Fruit fly (Drosophila melanogaster) whole organism, adult: ENCODE data around the gene 825-Oak.

ENCODE experiments used
- CG11617 ChIP-seq: fragments of 200-800 bp; sonication (Bioruptor generic); optimal IDR thresholded peaks from 2 replicates; lab custom pipeline; 2017; ENCODE audit warnings: mild to moderate bottlenecking, missing biosample characterization, missing genetic modification reagents, missing genetic modification characterization
- CG12768 ChIP-seq: fragments of 200-800 bp; sonication (Bioruptor generic); optimal IDR thresholded peaks from 2 replicates; lab custom pipeline; 2017; ENCODE audit warnings: missing biosample characterization, missing genetic modification characterization, mild to moderate bottlenecking, moderate library complexity, missing genetic modification reagents
- CG14711 ChIP-seq: fragments of 200-800 bp; sonication (Bioruptor generic); optimal IDR thresholded peaks from 2 replicates; lab custom pipeline; 2018; ENCODE audit warnings: missing biosample characterization, mild to moderate bottlenecking, missing genetic modification characterization, moderate library complexity
- CG1620 ChIP-seq: fragments of 200-800 bp; sonication (Bioruptor generic); optimal IDR thresholded peaks from 2 replicates; lab custom pipeline; 2016; ENCODE audit warnings: missing biosample characterization, missing genetic modification characterization
- CG33017 ChIP-seq: fragments of 200-800 bp; sonication (Bioruptor generic); optimal IDR thresholded peaks from 2 replicates; lab custom pipeline; 2018; ENCODE audit warnings: missing biosample characterization, mild to moderate bottlenecking, missing genetic modification characterization, moderate library complexity
- CG5204 ChIP-seq: fragments of 200-800 bp; sonication (Bioruptor generic); optimal IDR thresholded peaks from 2 replicates; lab custom pipeline; 2016; ENCODE audit warnings: missing biosample characterization, missing genetic modification characterization
- CG7045 ChIP-seq: fragments of 200-800 bp; sonication (Bioruptor generic); optimal IDR thresholded peaks from 2 replicates; lab custom pipeline; 2017; ENCODE audit warnings: missing biosample characterization, mild to moderate bottlenecking, missing genetic modification characterization
- CG7101 ChIP-seq: fragments of 200-800 bp; sonication (Bioruptor generic); optimal IDR thresholded peaks from 2 replicates; lab custom pipeline; 2018; ENCODE audit warnings: missing biosample characterization, mild to moderate bottlenecking, missing genetic modification characterization, moderate library complexity
- Clk ChIP-seq: fragments of 200-800 bp; sonication (Bioruptor generic); optimal IDR thresholded peaks from 2 replicates; lab custom pipeline; 2017; ENCODE audit warnings: missing biosample characterization, missing genetic modification characterization
- Crg-1 ChIP-seq: fragments of 200-800 bp; sonication (Bioruptor generic); optimal IDR thresholded peaks from 2 replicates; lab custom pipeline; 2016; ENCODE audit warnings: missing biosample characterization, missing genetic modification characterization
- Hr96 ChIP-seq: fragments of 200-800 bp; sonication (Bioruptor generic); optimal IDR thresholded peaks from 2 replicates; lab custom pipeline; 2016; ENCODE audit warnings: missing biosample characterization, missing genetic modification characterization
- Mnt ChIP-seq: fragments of 200-800 bp; sonication (Bioruptor generic); optimal IDR thresholded peaks from 2 replicates; lab custom pipeline; 2016; ENCODE audit warnings: missing biosample characterization, mild to moderate bottlenecking, missing genetic modification characterization
- bab1 ChIP-seq: fragments of 200-800 bp; sonication (Bioruptor generic); optimal IDR thresholded peaks from 3 replicates; lab custom pipeline; 2019; ENCODE audit warnings: missing biosample characterization, mild to moderate bottlenecking, missing genetic modification characterization, moderate library complexity
- cic ChIP-seq: fragments of 200-800 bp; sonication (Bioruptor generic); optimal IDR thresholded peaks from 2 replicates; lab custom pipeline; 2017; ENCODE audit warnings: missing biosample characterization, mild to moderate bottlenecking, missing genetic modification characterization, moderate library complexity
- cnc ChIP-seq, 2 experiments: fragments of >200 bp; optimal IDR thresholded peaks; 2 replicates each; lab custom pipeline; 2017
- kay ChIP-seq: fragments of 200-800 bp; sonication (Bioruptor generic); peaks from one replicate; lab custom pipeline; 2016; ENCODE audit warnings: missing biosample characterization, missing genetic modification characterization, borderline replicate concordance
- ovo ChIP-seq: fragments of 200-800 bp; sonication (Bioruptor generic); optimal IDR thresholded peaks from 2 replicates; lab custom pipeline; 2016; ENCODE audit warnings: missing biosample characterization, missing genetic modification characterization
- pad ChIP-seq: fragments of 200-800 bp; sonication (Bioruptor generic); optimal IDR thresholded peaks from 3 replicates; lab custom pipeline; 2017; ENCODE audit warnings: missing biosample characterization, missing genetic modification characterization, mild to moderate bottlenecking, moderate library complexity, missing genetic modification reagents
- tj ChIP-seq: fragments of 200-800 bp; sonication (Bioruptor generic); optimal IDR thresholded peaks from 3 replicates; lab custom pipeline; 2017; ENCODE audit warnings: missing biosample characterization, mild to moderate bottlenecking, missing genetic modification characterization, moderate library complexity
- toe ChIP-seq: fragments of 200-800 bp; sonication (Bioruptor generic); optimal IDR thresholded peaks from 2 replicates; lab custom pipeline; 2016; ENCODE audit warnings: missing biosample characterization, missing genetic modification characterization

Gene 825-Oak

DNA sequence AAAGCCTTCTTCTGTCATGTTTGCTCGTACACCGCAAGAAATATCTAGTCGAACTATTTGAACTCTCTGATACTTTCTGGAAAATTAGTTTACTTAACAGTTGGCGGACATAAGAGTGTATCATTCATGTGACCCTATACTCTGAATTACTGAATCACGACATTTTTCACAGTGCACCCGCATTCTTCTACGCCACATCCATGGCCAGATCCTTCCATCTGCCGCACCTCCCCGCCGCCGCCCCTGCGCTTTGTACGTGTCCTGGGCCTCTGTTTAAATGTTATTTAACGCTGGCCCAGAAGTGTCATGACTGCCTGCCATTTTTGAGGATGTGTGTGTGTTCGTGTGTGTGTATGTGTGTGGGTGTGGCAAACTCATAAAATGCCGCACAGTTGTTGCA, 40.6 kb upstream of the 825-Oak start:
- TF ChIP-seq CG11617 (GFP tag; lab: Kevin White, UChicago), result no peak
- TF ChIP-seq CG14711 (tag; lab: Kevin White, UChicago), result no peak
- TF ChIP-seq ovo (GFP tag; lab: Kevin White, UChicago), result no peak

DNA sequence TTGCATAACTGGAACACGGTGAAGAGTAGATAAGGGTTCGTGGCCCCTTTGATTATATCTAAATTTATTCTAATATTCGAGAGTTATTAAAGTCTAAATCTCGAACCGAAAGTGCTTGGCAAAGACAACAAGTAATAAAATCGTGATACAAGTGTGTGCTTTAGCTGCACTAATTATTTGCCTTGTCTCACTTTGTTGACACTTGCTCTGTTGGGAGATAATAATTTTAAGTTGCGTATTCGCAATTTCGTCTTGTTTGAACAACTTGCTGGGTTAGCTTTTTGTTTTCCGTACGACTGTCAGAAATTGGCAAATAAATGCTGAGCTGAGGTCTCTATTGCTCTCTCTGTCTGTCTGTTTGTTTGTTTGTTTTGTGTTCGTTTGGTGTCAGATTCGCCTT, 32.7 kb upstream of the 825-Oak start:
- no peak for TF ChIP-seq CG1620 (GFP tag; lab: Kevin White, UChicago)
- no peak for TF ChIP-seq cnc (optimal IDR thresholded peaks at IDR 0.05; lab: Kevin White, UChicago)
- TF ChIP-seq kay (GFP tag; lab: Kevin White, UChicago), result no peak
- TF ChIP-seq pad, result no peak
- no peak for TF ChIP-seq toe (GFP tag; lab: Kevin White, UChicago)
- TF ChIP-seq CG7101 (tag; lab: Kevin White, UChicago), result peak; percentile 39
- no peak for TF ChIP-seq bab1 (GFP tag; lab: Kevin White, UChicago)
- TF ChIP-seq CG11617 (GFP tag; lab: Kevin White, UChicago), result peak; percentile 64
- TF ChIP-seq CG33017, result peak; percentile 2
- TF ChIP-seq ovo (GFP tag; lab: Kevin White, UChicago), result no peak
- peak; percentile 4 for TF ChIP-seq tj (GFP tag; lab: Kevin White, UChicago)
- peak; percentile 76 for TF ChIP-seq CG7045 (GFP tag; lab: Kevin White, UChicago)
- peak; percentile 63 for TF ChIP-seq Crg-1 (GFP tag; lab: Kevin White, UChicago)
- TF ChIP-seq Hr96, result no peak
- TF ChIP-seq cic (GFP tag; lab: Kevin White, UChicago), result peak; percentile 11
- TF ChIP-seq Clk (GFP tag; lab: Kevin White, UChicago), result peak; percentile 30
- peak; percentile 42 for TF ChIP-seq Mnt (GFP tag; lab: Kevin White, UChicago)
- TF ChIP-seq CG12768, result peak; percentile 30
- TF ChIP-seq CG5204 (GFP tag; lab: Kevin White, UChicago), result no peak

DNA sequence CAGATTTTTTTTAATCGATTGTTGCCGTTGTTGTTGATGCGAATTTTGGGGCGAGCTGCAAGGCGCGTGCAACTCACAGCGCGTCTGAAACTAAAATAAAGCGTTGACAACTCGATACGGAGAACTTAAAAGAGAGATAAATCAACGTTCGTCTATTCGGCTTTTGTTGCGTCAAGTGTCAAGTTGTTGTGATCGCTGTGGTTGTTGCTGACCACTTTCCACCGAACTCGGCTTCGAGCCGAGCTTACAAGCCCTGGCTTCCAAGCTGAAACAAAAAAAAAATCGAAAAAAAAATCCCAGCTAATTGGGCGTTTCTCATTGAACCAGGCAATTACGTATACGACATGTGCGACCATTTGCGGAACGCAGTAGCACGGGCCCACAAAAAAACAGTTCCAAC, 31.7 kb upstream of the 825-Oak start, which contains the start of gene CG9452:
Gene CG9452 (minus strand): TSS at position 101 of the 400 bp plus-strand sequence.
- TF ChIP-seq CG11617 (GFP tag; lab: Kevin White, UChicago) (no peak), CG7045 (GFP tag; lab: Kevin White, UChicago) (no peak), cnc (optimal IDR thresholded peaks at IDR 0.05; lab: Kevin White, UChicago) (no peak), cic (GFP tag; lab: Kevin White, UChicago) (no peak), Clk (GFP tag; lab: Kevin White, UChicago) (no peak), toe (GFP tag; lab: Kevin White, UChicago) (no peak), pad (no peak), ovo (GFP tag; lab: Kevin White, UChicago) (no peak), CG12768 (no peak), CG33017 (no peak), kay (GFP tag; lab: Kevin White, UChicago) (no peak)

DNA sequence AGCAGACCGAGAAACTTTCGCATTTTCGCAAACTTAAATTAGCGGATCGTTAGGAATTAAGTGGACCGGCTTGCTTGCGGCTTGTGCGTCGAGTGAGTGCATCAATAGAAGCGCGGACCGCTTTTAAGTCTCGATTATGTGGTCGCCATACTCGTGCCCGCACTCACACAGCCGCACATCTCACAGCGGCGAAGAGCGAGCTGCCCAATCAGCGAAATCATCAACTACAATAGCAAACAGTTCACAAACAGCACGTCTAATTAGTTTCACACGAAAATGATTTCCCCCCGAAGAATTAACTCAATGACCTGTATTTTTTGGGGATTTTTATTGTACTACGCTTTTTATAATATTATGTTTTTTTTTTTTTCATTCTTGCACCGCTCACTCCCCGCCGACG, 28.7 kb upstream of the 825-Oak start, which contains the start of gene CG9451:
Gene CG9451 (minus strand): TSS at position 101 of the 400 bp plus-strand sequence.
- TF ChIP-seq toe (GFP tag; lab: Kevin White, UChicago), result no peak
- no peak for TF ChIP-seq CG33017
- TF ChIP-seq CG11617 (GFP tag; lab: Kevin White, UChicago), result no peak
- no peak for TF ChIP-seq Crg-1 (GFP tag; lab: Kevin White, UChicago)
- TF ChIP-seq CG5204 (GFP tag; lab: Kevin White, UChicago), result no peak
- TF ChIP-seq cnc (optimal IDR thresholded peaks at IDR 0.05; lab: Kevin White, UChicago), result no peak
- TF ChIP-seq Mnt (GFP tag; lab: Kevin White, UChicago), result no peak

DNA sequence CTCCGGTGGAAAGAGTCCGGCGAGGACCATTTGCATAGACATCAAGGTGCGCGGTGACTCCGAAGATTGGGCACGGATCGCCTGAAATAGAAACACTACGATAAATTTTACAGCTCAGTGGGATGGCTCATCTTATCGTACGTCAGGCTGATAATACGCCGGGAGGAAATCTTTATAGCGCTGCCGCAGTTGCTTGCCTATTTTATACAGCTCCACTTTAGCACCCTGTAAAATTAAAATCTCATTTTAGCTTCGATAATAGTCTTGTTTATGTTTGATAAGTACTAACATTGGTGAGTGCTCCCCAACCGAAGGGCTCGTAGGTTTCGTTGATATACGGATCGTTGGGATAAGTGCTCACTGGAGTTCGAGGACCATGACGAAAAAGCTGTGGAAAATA, 27.3 kb upstream of the 825-Oak start:
- TF ChIP-seq Crg-1 (GFP tag; lab: Kevin White, UChicago) (no peak), tj (GFP tag; lab: Kevin White, UChicago) (no peak), Clk (GFP tag; lab: Kevin White, UChicago) (no peak), toe (GFP tag; lab: Kevin White, UChicago) (no peak), CG11617 (GFP tag; lab: Kevin White, UChicago) (no peak), cic (GFP tag; lab: Kevin White, UChicago) (no peak), CG7045 (GFP tag; lab: Kevin White, UChicago) (peak; percentile 66), cnc (optimal IDR thresholded peaks at IDR 0.05; lab: Kevin White, UChicago) (no peak)

DNA sequence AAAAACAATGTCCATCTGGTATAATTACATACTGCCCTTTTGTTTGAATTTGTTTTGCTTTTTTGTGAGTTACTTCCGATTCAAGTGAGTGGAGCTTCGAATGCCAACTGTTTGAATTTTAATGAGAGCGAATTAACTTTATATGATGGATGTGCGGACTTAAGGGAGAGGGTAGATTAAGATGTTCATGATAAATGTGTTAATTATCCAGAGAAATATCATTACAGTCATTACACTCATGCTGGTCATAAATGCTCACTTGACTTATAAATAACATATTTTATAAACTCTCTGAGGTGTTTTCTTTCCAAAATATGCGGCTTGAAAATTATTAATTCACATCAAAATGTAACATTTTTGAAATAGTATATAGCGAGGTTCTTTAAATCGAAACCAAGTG, 25.6 kb upstream of the 825-Oak start, which contains the start of gene CG9449:
Gene CG9449 (minus strand): TSS at position 101 of the 400 bp plus-strand sequence.
- TF ChIP-seq CG1620 (GFP tag; lab: Kevin White, UChicago), result no peak
- no peak for TF ChIP-seq CG11617 (GFP tag; lab: Kevin White, UChicago)
- no peak for TF ChIP-seq ovo (GFP tag; lab: Kevin White, UChicago)
- no peak for TF ChIP-seq cnc (optimal IDR thresholded peaks at IDR 0.05; lab: Kevin White, UChicago)
- no peak for TF ChIP-seq tj (GFP tag; lab: Kevin White, UChicago)
- TF ChIP-seq CG33017, result no peak
- no peak for TF ChIP-seq cic (GFP tag; lab: Kevin White, UChicago)
- no peak for TF ChIP-seq kay (GFP tag; lab: Kevin White, UChicago)
- no peak for TF ChIP-seq Hr96
- no peak for TF ChIP-seq Clk (GFP tag; lab: Kevin White, UChicago)
- TF ChIP-seq Crg-1 (GFP tag; lab: Kevin White, UChicago), result no peak
- TF ChIP-seq CG7045 (GFP tag; lab: Kevin White, UChicago), result no peak
- no peak for TF ChIP-seq CG12768

DNA sequence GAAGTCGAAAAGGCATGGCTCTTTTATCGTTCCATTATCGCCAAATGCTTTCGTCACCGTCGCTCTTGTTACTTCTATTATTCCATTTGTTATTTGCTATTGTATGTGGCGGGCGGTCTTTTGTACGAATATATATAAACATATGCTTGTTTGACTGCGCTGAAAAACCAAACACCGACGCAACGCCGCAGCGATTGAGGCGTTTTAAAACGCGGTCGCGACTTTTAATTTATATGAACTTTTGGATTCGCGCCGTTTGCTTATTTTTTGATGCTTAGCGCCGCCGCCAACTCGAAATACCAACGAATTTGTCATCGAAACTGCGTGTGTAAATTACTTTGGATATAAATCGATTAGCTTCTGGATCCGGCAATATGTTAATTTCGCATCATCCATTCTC, 25.1 kb upstream of the 825-Oak start:
- TF ChIP-seq CG7045 (GFP tag; lab: Kevin White, UChicago), result no peak
- no peak for TF ChIP-seq cic (GFP tag; lab: Kevin White, UChicago)
- TF ChIP-seq Hr96, result no peak
- no peak for TF ChIP-seq kay (GFP tag; lab: Kevin White, UChicago)
- TF ChIP-seq bab1 (GFP tag; lab: Kevin White, UChicago), result no peak
- TF ChIP-seq CG12768, result no peak
- TF ChIP-seq CG7101 (tag; lab: Kevin White, UChicago), result no peak
- no peak for TF ChIP-seq Mnt (GFP tag; lab: Kevin White, UChicago)
- no peak for TF ChIP-seq Clk (GFP tag; lab: Kevin White, UChicago)
- TF ChIP-seq ovo (GFP tag; lab: Kevin White, UChicago), result no peak
- TF ChIP-seq CG33017, result no peak
- no peak for TF ChIP-seq pad
- no peak for TF ChIP-seq toe (GFP tag; lab: Kevin White, UChicago)
- no peak for TF ChIP-seq tj (GFP tag; lab: Kevin White, UChicago)
- no peak for TF ChIP-seq CG5204 (GFP tag; lab: Kevin White, UChicago)
- TF ChIP-seq Crg-1 (GFP tag; lab: Kevin White, UChicago), result no peak
- TF ChIP-seq cnc (optimal IDR thresholded peaks at IDR 0.05; lab: Kevin White, UChicago), result no peak
- no peak for TF ChIP-seq CG11617 (GFP tag; lab: Kevin White, UChicago)
- TF ChIP-seq CG1620 (GFP tag; lab: Kevin White, UChicago), result no peak
